Fruit fly (Drosophila melanogaster) whole organism, embryonic: ENCODE results near the gene CG15196.

Experiments used
- Bgb ChIP-seq: fragments of 200-800 bp; sonication (Bioruptor generic); IDR thresholded peaks from 2 replicates; pipeline ENCODE4 v1.3.6; 2022; ENCODE audit warnings: missing biosample characterization, missing genetic modification characterization; ENCODE audit not compliant: partially characterized antibody
- CG1024 ChIP-seq: fragments of 200-800 bp; sonication (Bioruptor generic); IDR thresholded peaks from 2 replicates; pipeline ENCODE4 v1.3.6; 2022; ENCODE audit warnings: missing biosample characterization, missing genetic modification characterization
- CG11560 ChIP-seq: fragments of 200-800 bp; sonication (Bioruptor generic); IDR thresholded peaks from 3 replicates; pipeline ENCODE4 v1.3.6; 2022; ENCODE audit warnings: missing biosample characterization, missing genetic modification characterization
- CG12219 ChIP-seq: fragments of 200-800 bp; sonication (Bioruptor generic); optimal IDR thresholded peaks from 3 replicates; lab custom pipeline; 2018; ENCODE audit warnings: missing biosample characterization, mild to moderate bottlenecking, missing genetic modification characterization
- CG12744 ChIP-seq: fragments of 200-800 bp; sonication (Bioruptor generic); optimal IDR thresholded peaks from 2 replicates; lab custom pipeline; 2016; ENCODE audit warnings: missing biosample characterization, missing genetic modification characterization
- CG1647 ChIP-seq: fragments of 200-800 bp; sonication (Bioruptor generic); optimal IDR thresholded peaks from 3 replicates; lab custom pipeline; 2016; ENCODE audit warnings: missing biosample characterization, missing genetic modification characterization
- CG17359 ChIP-seq: fragments of 200-800 bp; sonication (Bioruptor generic); optimal IDR thresholded peaks from 3 replicates; lab custom pipeline; 2018; ENCODE audit warnings: missing biosample characterization, mild to moderate bottlenecking, missing genetic modification characterization, moderate library complexity
- CG1832 ChIP-seq: fragments of 200-800 bp; sonication (Bioruptor generic); optimal IDR thresholded peaks from 2 replicates; lab custom pipeline; 2017; ENCODE audit warnings: missing biosample characterization, mild to moderate bottlenecking, missing genetic modification characterization, inconsistent platforms
- CG2120 ChIP-seq: fragments of 200-800 bp; sonication (Bioruptor generic); optimal IDR thresholded peaks from 3 replicates; lab custom pipeline; 2016; ENCODE audit warnings: missing biosample characterization, missing genetic modification characterization
- CG2129 ChIP-seq: fragments of 200-800 bp; sonication (Bioruptor generic); IDR thresholded peaks from 2 replicates; pipeline ENCODE4 v1.3.6; 2022; ENCODE audit warnings: missing biosample characterization, missing genetic modification characterization; ENCODE audit not compliant: partially characterized antibody
- CG31441 ChIP-seq: fragments of 200-800 bp; sonication (Bioruptor generic); IDR thresholded peaks from 2 replicates; pipeline ENCODE4 v1.3.6; 2022; ENCODE audit warnings: missing biosample characterization, missing genetic modification characterization
- CG33213 ChIP-seq: fragments of 200-800 bp; sonication (Bioruptor generic); optimal IDR thresholded peaks from 3 replicates; lab custom pipeline; 2016; ENCODE audit warnings: missing biosample characterization, missing genetic modification characterization
- CG3847 ChIP-seq: fragments of 200-800 bp; sonication (Bioruptor generic); IDR thresholded peaks from 2 replicates; pipeline ENCODE4 v1.3.6; 2022; ENCODE audit warnings: missing biosample characterization, missing genetic modification characterization
- CG42726 ChIP-seq: fragments of 200-800 bp; sonication (Bioruptor generic); IDR thresholded peaks from 2 replicates; pipeline ENCODE4 v1.3.6; 2022; ENCODE audit warnings: missing biosample characterization, missing genetic modification characterization; ENCODE audit not compliant: partially characterized antibody
- CG4617 ChIP-seq: fragments of 200-800 bp; sonication (Bioruptor generic); optimal IDR thresholded peaks from 3 replicates; lab custom pipeline; 2016; ENCODE audit warnings: missing biosample characterization, missing genetic modification characterization, borderline replicate concordance
- CG5953 ChIP-seq: fragments of 200-800 bp; sonication (Bioruptor generic); IDR thresholded peaks from 2 replicates; pipeline ENCODE4 v1.3.6; 2022; ENCODE audit warnings: missing biosample characterization, missing genetic modification characterization
- CG6254 ChIP-seq: fragments of 200-800 bp; sonication (Bioruptor generic); optimal IDR thresholded peaks from 3 replicates; lab custom pipeline; 2017; ENCODE audit warnings: mild to moderate bottlenecking, missing biosample characterization, missing genetic modification reagents, missing genetic modification characterization
- CG7963 ChIP-seq: fragments of 200-800 bp; sonication (Bioruptor generic); IDR thresholded peaks from 3 replicates; pipeline ENCODE4 v1.3.6; 2022; ENCODE audit warnings: missing biosample characterization, missing genetic modification characterization; ENCODE audit not compliant: partially characterized antibody
- CG8478 ChIP-seq: fragments of >200 bp; optimal IDR thresholded peaks from 2 replicates; lab custom pipeline; 2018
- D19B ChIP-seq: fragments of 200-800 bp; sonication (Bioruptor generic); optimal IDR thresholded peaks from 2 replicates; lab custom pipeline; 2017; ENCODE audit warnings: missing biosample characterization, mild to moderate bottlenecking, missing genetic modification characterization
- Hand ChIP-seq: fragments of 200-800 bp; sonication (Bioruptor generic); optimal IDR thresholded peaks from 2 replicates; lab custom pipeline; 2017; ENCODE audit warnings: mild to moderate bottlenecking, missing biosample characterization, missing genetic modification reagents, missing genetic modification characterization
- HmgZ ChIP-seq: fragments of 200-800 bp; sonication (Bioruptor generic); optimal IDR thresholded peaks from 2 replicates; lab custom pipeline; 2018; ENCODE audit warnings: missing biosample characterization, mild to moderate bottlenecking, missing genetic modification characterization
- Hmr ChIP-seq: fragments of 200-800 bp; sonication (Bioruptor generic); optimal IDR thresholded peaks from 3 replicates; lab custom pipeline; 2017; ENCODE audit warnings: mild to moderate bottlenecking, missing biosample characterization, missing genetic modification reagents, missing genetic modification characterization
- Jarid2 ChIP-seq: fragments of 200-800 bp; sonication (Bioruptor generic); optimal IDR thresholded peaks from 3 replicates; lab custom pipeline; 2017; ENCODE audit warnings: mild to moderate bottlenecking, missing biosample characterization, missing genetic modification reagents, missing genetic modification characterization
- Lhr ChIP-seq: fragments of 200-800 bp; sonication (Bioruptor generic); optimal IDR thresholded peaks from 3 replicates; lab custom pipeline; 2017; ENCODE audit warnings: mild to moderate bottlenecking, missing biosample characterization, missing genetic modification reagents, missing genetic modification characterization
- Nf-YA ChIP-seq: fragments of 200-800 bp; sonication (Bioruptor generic); IDR thresholded peaks from 2 replicates; pipeline ENCODE4 v1.3.6; 2022; ENCODE audit warnings: missing biosample characterization, missing genetic modification characterization
- NfI ChIP-seq: fragments of 200-800 bp; sonication (Bioruptor generic); optimal IDR thresholded peaks from 3 replicates; lab custom pipeline; 2018; ENCODE audit warnings: missing biosample characterization, mild to moderate bottlenecking, missing genetic modification characterization, moderate library complexity
- Ptx1 ChIP-seq: fragments of 200-800 bp; sonication (Bioruptor generic); IDR thresholded peaks from 2 replicates; pipeline ENCODE4 v1.3.6; 2022; ENCODE audit warnings: missing biosample characterization, missing genetic modification characterization
- Taf1 ChIP-seq: fragments of 200-800 bp; sonication (Bioruptor generic); IDR thresholded peaks from 2 replicates; pipeline ENCODE4 v1.3.6; 2022; ENCODE audit warnings: missing biosample characterization, missing genetic modification characterization
- YL-1 ChIP-seq: fragments of 200-800 bp; sonication (Bioruptor generic); optimal IDR thresholded peaks from 3 replicates; lab custom pipeline; 2017; ENCODE audit warnings: missing biosample characterization, mild to moderate bottlenecking, missing genetic modification characterization
- aop ChIP-seq: fragments of 200-800 bp; sonication (Bioruptor generic); IDR thresholded peaks from 2 replicates; pipeline ENCODE4 v1.3.6; 2022; ENCODE audit warnings: missing biosample characterization, missing genetic modification characterization
- cwo ChIP-seq: fragments of 200-800 bp; sonication (Bioruptor generic); optimal IDR thresholded peaks from 3 replicates; lab custom pipeline; 2017; ENCODE audit warnings: missing biosample characterization, missing genetic modification characterization, mild to moderate bottlenecking, moderate library complexity, missing genetic modification reagents
- dysf ChIP-seq: fragments of 200-800 bp; sonication (Bioruptor generic); IDR thresholded peaks from 3 replicates; pipeline ENCODE4 v1.3.6; 2022; ENCODE audit warnings: missing biosample characterization, missing genetic modification characterization
- ftz-f1 ChIP-seq: fragments of 200-800 bp; sonication (Bioruptor generic); optimal IDR thresholded peaks from 2 replicates; lab custom pipeline; 2016; ENCODE audit warnings: missing biosample characterization, missing genetic modification characterization
- gro ChIP-seq: fragments of 200-800 bp; sonication (Bioruptor generic); optimal IDR thresholded peaks from 2 replicates; lab custom pipeline; 2016; ENCODE audit warnings: missing biosample characterization, missing genetic modification characterization
- her ChIP-seq: fragments of 200-800 bp; sonication (Bioruptor generic); optimal IDR thresholded peaks from 2 replicates; lab custom pipeline; 2016; ENCODE audit warnings: missing biosample characterization, missing genetic modification characterization
- insv ChIP-seq, 2 experiments: fragments of 200-800 bp; sonication (Bioruptor generic); optimal IDR thresholded peaks; 3 replicates each; lab custom pipeline; 2016 to 2018; ENCODE audit warnings: missing biosample characterization in 2 of 2, missing genetic modification characterization in 2 of 2
- nerfin-1 ChIP-seq: fragments of 200-800 bp; sonication (Bioruptor generic); optimal IDR thresholded peaks from 3 replicates; lab custom pipeline; 2019; ENCODE audit warnings: missing biosample characterization, mild to moderate bottlenecking, missing genetic modification characterization, moderate library complexity
- org-1 ChIP-seq: fragments of 200-800 bp; sonication (Bioruptor generic); optimal IDR thresholded peaks from 2 replicates; lab custom pipeline; 2017; ENCODE audit warnings: missing biosample characterization, missing genetic modification characterization
- p53 ChIP-seq: fragments of 200-800 bp; sonication (Bioruptor generic); optimal IDR thresholded peaks from 2 replicates; lab custom pipeline; 2016; ENCODE audit warnings: missing biosample characterization, missing genetic modification characterization
- prd ChIP-seq, 3 experiments: fragments of >200 bp in 2 of 3; fragments of 200-800 bp in 1 of 3; sonication (Bioruptor generic) in 1 of 3; optimal IDR thresholded peaks in 2 of 3; IDR thresholded peaks in 1 of 3; 2 replicates in 2 of 3; 3 replicates in 1 of 3; pipeline versions ENCODE4 v1.3.6 to Lab custom; 2017 to 2022; ENCODE audit warnings: missing biosample characterization in 1 of 3, missing genetic modification characterization in 1 of 3
- psq ChIP-seq: fragments of 200-800 bp; sonication (Bioruptor generic); optimal IDR thresholded peaks from 2 replicates; lab custom pipeline; 2017; ENCODE audit warnings: missing biosample characterization, missing genetic modification characterization
- row ChIP-seq: fragments of 200-800 bp; sonication (Bioruptor generic); IDR thresholded peaks from 3 replicates; pipeline ENCODE4 v1.3.6; 2022; ENCODE audit warnings: missing biosample characterization, missing genetic modification characterization
- scrt ChIP-seq: fragments of 200-800 bp; sonication (Bioruptor generic); optimal IDR thresholded peaks from 2 replicates; lab custom pipeline; 2018; ENCODE audit warnings: missing biosample characterization, mild to moderate bottlenecking, missing genetic modification characterization, moderate library complexity
- seq ChIP-seq: fragments of 200-800 bp; sonication (Bioruptor generic); IDR thresholded peaks from 2 replicates; pipeline ENCODE4 v1.3.6; 2022; ENCODE audit warnings: missing biosample characterization, missing genetic modification characterization
- slbo ChIP-seq: fragments of 200-800 bp; sonication (Bioruptor generic); IDR thresholded peaks from 2 replicates; pipeline ENCODE4 v1.3.6; 2022; ENCODE audit warnings: missing biosample characterization, missing genetic modification characterization
- tap ChIP-seq: fragments of 200-800 bp; optimal IDR thresholded peaks from 3 replicates; lab custom pipeline; 2019; ENCODE audit warnings: missing biosample characterization, mild to moderate bottlenecking, missing genetic modification characterization, moderate library complexity
- tx ChIP-seq: fragments of 200-800 bp; sonication (Bioruptor generic); optimal IDR thresholded peaks from 2 replicates; lab custom pipeline; 2016; ENCODE audit warnings: missing biosample characterization, missing genetic modification characterization
- wek ChIP-seq: fragments of 200-800 bp; sonication (Bioruptor generic); optimal IDR thresholded peaks from 3 replicates; lab custom pipeline; 2018; ENCODE audit warnings: missing biosample characterization, mild to moderate bottlenecking, missing genetic modification characterization, moderate library complexity
- yki ChIP-seq: fragments of >200 bp; optimal IDR thresholded peaks from 3 replicates; lab custom pipeline; 2018
- zfh1 ChIP-seq: fragments of 200-800 bp; sonication (Bioruptor generic); IDR thresholded peaks from 3 replicates; pipeline ENCODE4 v1.3.6; 2022; ENCODE audit warnings: missing biosample characterization, missing genetic modification characterization

CG15196 gene

dm6 chrX:11391364-11391915 is 18.3 kb upstream of the CG15196 start (continued):
- TF ChIP-seq zfh1 (GFP tag; lab: Robert Waterston, UW) (peak; percentile 35; the same call in 1 of the 3 replicates), CG11560 (tag; lab: Robert Waterston, UW) (peak; percentile 46; the same call in 1 of the 3 replicates), CG1024 (GFP tag; lab: Robert Waterston, UW) (no peak; the same call in 1 of the 2 replicates), Bgb (GFP tag; lab: Robert Waterston, UW) (no peak), CG33213 (GFP tag; lab: Kevin White, UChicago) (no peak), prd (optimal IDR thresholded peaks at IDR 0.05; lab: Kevin White, UChicago) (no peak), prd (GFP tag; IDR thresholded peaks at IDR 0.05; lab: Robert Waterston, UW) (peak; percentile 49; the same call in 2 of the 3 replicates), NfI (GFP tag; lab: Kevin White, UChicago) (peak; percentile 31), CG7963 (no peak), CG12219 (peak; percentile 24), CG6254 (GFP tag; lab: Kevin White, UChicago) (no peak), wek (no peak), aop (GFP tag; lab: Robert Waterston, UW) (no peak), D19B (GFP tag; lab: Kevin White, UChicago) (no peak), insv (GFP tag; optimal IDR thresholded peaks at IDR 0.05; lab: Kevin White, UChicago) (no peak), slbo (GFP tag; lab: Robert Waterston, UW) (peak; percentile 85), Ptx1 (GFP tag; lab: Robert Waterston, UW) (peak; percentile 78), yki (lab: Kevin White, UChicago) (no peak), Jarid2 (GFP tag; lab: Kevin White, UChicago) (no peak), CG31441 (no peak), dysf (GFP tag; lab: Robert Waterston, UW) (peak; percentile 79), tx (GFP tag; lab: Kevin White, UChicago) (peak; percentile 29), YL-1 (GFP tag; lab: Kevin White, UChicago) (no peak), CG1832 (GFP tag; lab: Kevin White, UChicago) (no peak), Taf1 (GFP tag; lab: Robert Waterston, UW) (peak; percentile 56), seq (0 out of 2 replicates have a peak, but pooled peaks have one; percentile 6), Hmr (no peak), nerfin-1 (tag; lab: Kevin White, UChicago) (no peak), ftz-f1 (no peak), Lhr (GFP tag; lab: Kevin White, UChicago) (no peak), psq (GFP tag; lab: Kevin White, UChicago) (no peak), CG1647 (no peak), CG3847 (peak; percentile 59), tap (tag; lab: Kevin White, UChicago) (no peak), CG8478 (lab: Kevin White, UChicago) (no peak), CG42726 (GFP tag; lab: Robert Waterston, UW) (no peak), p53 (GFP tag; lab: Kevin White, UChicago) (no peak), CG2120 (GFP tag; lab: Kevin White, UChicago) (peak; percentile 54), CG5953 (no peak), gro (peak; percentile 10), her (GFP tag; lab: Kevin White, UChicago) (no peak), CG4617 (GFP tag; lab: Kevin White, UChicago) (no peak), cwo (GFP tag; lab: Kevin White, UChicago) (peak; percentile 5), Hand (GFP tag; lab: Kevin White, UChicago) (no peak), CG17359 (peak; percentile 43), CG12744 (GFP tag; lab: Kevin White, UChicago) (no peak), scrt (GFP tag; lab: Kevin White, UChicago) (no peak), Nf-YA (GFP tag; lab: Robert Waterston, UW) (no peak), CG2129 (no peak), row (GFP tag; lab: Robert Waterston, UW) (peak; percentile 66), HmgZ (tag; lab: Kevin White, UChicago) (peak; percentile 26), org-1 (GFP tag; lab: Kevin White, UChicago) (no peak)
